In genomic region chr3L:11261456-11262082, dm6 we compare ENCODE assay signal across 1 fruit fly cellular context.
TF ChIP-seq lines count a peak whose summit lies in the region.

No protein-coding gene starts in this region.

TF ChIP-seq in whole organism, embryonic, 481 proteins besides CTCF, POLR2A, EP300 and RAD21 (continued from another document):
- no peak for TF ChIP-seq Dad (GFP tag; optimal IDR thresholded peaks at IDR 0.05; lab: Kevin White, UChicago)
- TF ChIP-seq CG13287 (GFP tag; IDR thresholded peaks at IDR 0.05; lab: Robert Waterston, UW; ENCODE audit: partially characterized antibody), result no peak
- peak; percentile 97 for TF ChIP-seq nmo (GFP tag; optimal IDR thresholded peaks at IDR 0.05; lab: Kevin White, UChicago)
- peak; percentile 34; the same call in 1 of the 3 replicates for TF ChIP-seq C15 (GFP tag; IDR thresholded peaks at IDR 0.05; lab: Robert Waterston, UW)
- peak; percentile 83 for TF ChIP-seq bcd (GFP tag; optimal IDR thresholded peaks at IDR 0.05; lab: Kevin White, UChicago)
- TF ChIP-seq CG10462 (GFP tag; optimal IDR thresholded peaks at IDR 0.05; lab: Kevin White, UChicago), result peak; percentile 69
- no peak for TF ChIP-seq Lpt (GFP tag; optimal IDR thresholded peaks at IDR 0.05; lab: Kevin White, UChicago)
- TF ChIP-seq CG17802 (tag; optimal IDR thresholded peaks at IDR 0.05; lab: Kevin White, UChicago), result peak; percentile 42
- TF ChIP-seq CG2129 (GFP tag; IDR thresholded peaks at IDR 0.05; lab: Robert Waterston, UW; ENCODE audit: partially characterized antibody), result no peak
- no peak for TF ChIP-seq zfh2 (GFP tag; optimal IDR thresholded peaks at IDR 0.05; lab: Kevin White, UChicago)
- TF ChIP-seq HmgD (GFP tag; optimal IDR thresholded peaks at IDR 0.05; lab: Kevin White, UChicago), result no peak
- peak; percentile 83 for TF ChIP-seq CG9437 (GFP tag; optimal IDR thresholded peaks at IDR 0.05; lab: Kevin White, UChicago)
- TF ChIP-seq PHDP (tag; optimal IDR thresholded peaks at IDR 0.05; lab: Kevin White, UChicago), result peak; percentile 94
- peak; percentile 83 for TF ChIP-seq ranshi (GFP tag; IDR thresholded peaks at IDR 0.05; lab: Robert Waterston, UW)
- peak; percentile 80 for TF ChIP-seq CG6813 (GFP tag; optimal IDR thresholded peaks at IDR 0.05; lab: Kevin White, UChicago)
- no peak for TF ChIP-seq repo (GFP tag; optimal IDR thresholded peaks at IDR 0.05; lab: Kevin White, UChicago)
- peak; percentile 1 for TF ChIP-seq B-H2 (GFP tag; optimal IDR thresholded peaks at IDR 0.05; lab: Kevin White, UChicago)
- TF ChIP-seq CG5180 (GFP tag; optimal IDR thresholded peaks at IDR 0.05; lab: Kevin White, UChicago), result peak; percentile 79
- no peak for TF ChIP-seq dm (GFP tag; optimal IDR thresholded peaks at IDR 0.05; lab: Kevin White, UChicago)
- peak; percentile 94 for TF ChIP-seq CG2712 (tag; optimal IDR thresholded peaks at IDR 0.05; lab: Kevin White, UChicago)
- TF ChIP-seq CG5245 (GFP tag; optimal IDR thresholded peaks at IDR 0.05; lab: Kevin White, UChicago), result peak; percentile 19
- TF ChIP-seq CrebB (tag; optimal IDR thresholded peaks at IDR 0.05; lab: Kevin White, UChicago), result peak; percentile 37
- TF ChIP-seq CG10209 (GFP tag; optimal IDR thresholded peaks at IDR 0.05; lab: Kevin White, UChicago), result peak; percentile 82
- peak; percentile 66 for TF ChIP-seq CG1529 (GFP tag; optimal IDR thresholded peaks at IDR 0.05; lab: Kevin White, UChicago)
- peak; percentile 83 for TF ChIP-seq odd (GFP tag; optimal IDR thresholded peaks at IDR 0.05; lab: Kevin White, UChicago)
- peak; percentile 21 for TF ChIP-seq HmgZ (tag; optimal IDR thresholded peaks at IDR 0.05; lab: Kevin White, UChicago)
- TF ChIP-seq zfh1 (GFP tag; IDR thresholded peaks at IDR 0.05; lab: Robert Waterston, UW), result peak; percentile 51; the same call in 2 of the 3 replicates
- TF ChIP-seq btn (GFP tag; optimal IDR thresholded peaks at IDR 0.05; lab: Kevin White, UChicago), result no peak
- TF ChIP-seq Abd-B (GFP tag; optimal IDR thresholded peaks at IDR 0.05; lab: Kevin White, UChicago), result peak; percentile 93
- TF ChIP-seq CG17612 (GFP tag; IDR thresholded peaks at IDR 0.05; lab: Robert Waterston, UW), result no peak
- peak; percentile 91 for TF ChIP-seq CG32767 (GFP tag; IDR thresholded peaks at IDR 0.05; lab: Robert Waterston, UW)
- TF ChIP-seq CG16779 (GFP tag; IDR thresholded peaks at IDR 0.05; lab: Robert Waterston, UW), result no peak
- TF ChIP-seq gsb-n (tag; optimal IDR thresholded peaks at IDR 0.05; lab: Kevin White, UChicago), result peak; percentile 88
- TF ChIP-seq wdn (GFP tag; IDR thresholded peaks at IDR 0.05; lab: Robert Waterston, UW), result peak; percentile 41; the same call in 1 of the 2 replicates
- TF ChIP-seq gt (GFP tag; IDR thresholded peaks at IDR 0.05; lab: Robert Waterston, UW), result peak; percentile 78
- no peak for TF ChIP-seq emc (GFP tag; optimal IDR thresholded peaks at IDR 0.05; lab: Kevin White, UChicago)
- TF ChIP-seq Eip74EF (GFP tag; optimal IDR thresholded peaks at IDR 0.05; lab: Kevin White, UChicago), result peak in 1 of 2 experiments; percentile 95
- TF ChIP-seq CG13775 (GFP tag; optimal IDR thresholded peaks at IDR 0.05; lab: Kevin White, UChicago), result peak; percentile 69
- TF ChIP-seq vvl (GFP tag; IDR thresholded peaks at IDR 0.05; lab: Robert Waterston, UW), result peak; percentile 93
- TF ChIP-seq CG11093 (GFP tag; IDR thresholded peaks at IDR 0.05; lab: Robert Waterston, UW), result peak; percentile 56; the same call in 2 of the 3 replicates
- peak in 1 of 2 experiments; percentile 44 for TF ChIP-seq tll (GFP tag; optimal IDR thresholded peaks at IDR 0.05; lab: Kevin White, UChicago)
- peak; percentile 20 for TF ChIP-seq CG12071 (GFP tag; optimal IDR thresholded peaks at IDR 0.05; lab: Kevin White, UChicago)
- TF ChIP-seq gce (GFP tag; IDR thresholded peaks at IDR 0.05; lab: Robert Waterston, UW), result 0 out of 3 replicates have a peak, but pooled peaks have one; percentile 59
- TF ChIP-seq pita (GFP tag; optimal IDR thresholded peaks at IDR 0.05; lab: Kevin White, UChicago), result no peak
- TF ChIP-seq crc (GFP tag; optimal IDR thresholded peaks at IDR 0.05; lab: Kevin White, UChicago), result no peak
- no peak for TF ChIP-seq Sry-δ (GFP tag; optimal IDR thresholded peaks at IDR 0.05; lab: Kevin White, UChicago)
- peak; percentile 84 for TF ChIP-seq salm (tag; optimal IDR thresholded peaks at IDR 0.05; lab: Kevin White, UChicago)
- TF ChIP-seq h (optimal IDR thresholded peaks at IDR 0.05; lab: Kevin White, UChicago), result no peak
- TF ChIP-seq pan (optimal IDR thresholded peaks at IDR 0.05; lab: Kevin White, UChicago), result no peak
- TF ChIP-seq pan (GFP tag; optimal IDR thresholded peaks at IDR 0.05 in 1 of 2, IDR thresholded peaks at IDR 0.05 in 1 of 2), result peak in 1 of 2 experiments; percentile 92
- peak in 1 of 2 experiments; percentile 31 for TF ChIP-seq crp (GFP tag; optimal IDR thresholded peaks at IDR 0.05; lab: Kevin White, UChicago)
- peak; percentile 80 for TF ChIP-seq B-H1 (GFP tag; IDR thresholded peaks at IDR 0.05; lab: Robert Waterston, UW)
- no peak for TF ChIP-seq slp2 (GFP tag; optimal IDR thresholded peaks at IDR 0.05; lab: Kevin White, UChicago)
- no peak for TF ChIP-seq unc-4 (GFP tag; IDR thresholded peaks at IDR 0.05; lab: Robert Waterston, UW; ENCODE audit: partially characterized antibody)
- no peak for TF ChIP-seq Scr (GFP tag; IDR thresholded peaks at IDR 0.05; lab: Robert Waterston, UW; ENCODE audit: partially characterized antibody)
- no peak for TF ChIP-seq ems (GFP tag; optimal IDR thresholded peaks at IDR 0.05; lab: Kevin White, UChicago)
- TF ChIP-seq Ets65A (GFP tag; lab: Kevin White, UChicago), result no peak
- no peak for TF ChIP-seq hth (optimal IDR thresholded peaks at IDR 0.05; lab: Kevin White, UChicago)
- TF ChIP-seq CG6689 (GFP tag; IDR thresholded peaks at IDR 0.05; lab: Robert Waterston, UW), result peak; percentile 93
- peak; percentile 58 to 93 for TF ChIP-seq bsh (GFP tag; optimal IDR thresholded peaks at IDR 0.05; lab: Kevin White, UChicago)
- TF ChIP-seq lmd (GFP tag; IDR thresholded peaks at IDR 0.05; lab: Robert Waterston, UW), result peak; percentile 88
- peak; percentile 96; the same call in 1 of the 2 replicates for TF ChIP-seq CG11696 (GFP tag; IDR thresholded peaks at IDR 0.05; lab: Robert Waterston, UW)
- peak; percentile 51; the same call in 2 of the 3 replicates for TF ChIP-seq jigr1 (GFP tag; IDR thresholded peaks at IDR 0.05; lab: Robert Waterston, UW)
- TF ChIP-seq Nf-YB (GFP tag; optimal IDR thresholded peaks at IDR 0.05; lab: Kevin White, UChicago), result peak; percentile 74
- TF ChIP-seq dmrt11E (tag; optimal IDR thresholded peaks at IDR 0.05; lab: Kevin White, UChicago), result peak; percentile 95
- peak; percentile 94 for TF ChIP-seq Ssrp (tag; optimal IDR thresholded peaks at IDR 0.05; lab: Kevin White, UChicago)
- TF ChIP-seq CG7271 (tag; optimal IDR thresholded peaks at IDR 0.05; lab: Kevin White, UChicago), result peak; percentile 52
- peak; percentile 93 for TF ChIP-seq Ptx1 (GFP tag; IDR thresholded peaks at IDR 0.05; lab: Robert Waterston, UW)
- no peak for TF ChIP-seq CG11398 (GFP tag; optimal IDR thresholded peaks at IDR 0.05; lab: Kevin White, UChicago)
- TF ChIP-seq Xbp1 (GFP tag; optimal IDR thresholded peaks at IDR 0.05; lab: Kevin White, UChicago), result peak; percentile 77
- TF ChIP-seq pho (GFP tag; optimal IDR thresholded peaks at IDR 0.05; lab: Kevin White, UChicago), result no peak
- peak; percentile 66; the same call in 1 of the 2 replicates for TF ChIP-seq CG14014 (GFP tag; IDR thresholded peaks at IDR 0.05; lab: Robert Waterston, UW)
- peak; percentile 83 for TF ChIP-seq twi (tag; optimal IDR thresholded peaks at IDR 0.05; lab: Kevin White, UChicago)
- no peak for TF ChIP-seq pum (GFP tag; optimal IDR thresholded peaks at IDR 0.05; lab: Kevin White, UChicago)
- TF ChIP-seq CG13624 (GFP tag; optimal IDR thresholded peaks at IDR 0.05; lab: Kevin White, UChicago), result no peak
- TF ChIP-seq usp (GFP tag; optimal IDR thresholded peaks at IDR 0.05; lab: Kevin White, UChicago), result no peak
- peak in 1 of 3 experiments; percentile 94 for TF ChIP-seq lola (GFP tag; optimal IDR thresholded peaks at IDR 0.05; lab: Kevin White, UChicago)
- no peak for TF ChIP-seq Trl (optimal IDR thresholded peaks at IDR 0.05; lab: Kevin White, UChicago)
- TF ChIP-seq Trl (GFP tag; optimal IDR thresholded peaks at IDR 0.05; lab: Kevin White, UChicago), result no peak
- peak; percentile 88 for TF ChIP-seq CG8388 (GFP tag; optimal IDR thresholded peaks at IDR 0.05; lab: Kevin White, UChicago)
- TF ChIP-seq chn (GFP tag; optimal IDR thresholded peaks at IDR 0.05; lab: Kevin White, UChicago), result no peak
- TF ChIP-seq CG4730 (GFP tag; IDR thresholded peaks at IDR 0.05; lab: Robert Waterston, UW), result peak; percentile 83
- no peak for TF ChIP-seq NFAT (GFP tag; IDR thresholded peaks at IDR 0.05; lab: Robert Waterston, UW)
- TF ChIP-seq Poxn (GFP tag; IDR thresholded peaks at IDR 0.05; lab: Robert Waterston, UW), result no peak
- TF ChIP-seq phol (tag; optimal IDR thresholded peaks at IDR 0.05; lab: Kevin White, UChicago), result peak; percentile 92
- TF ChIP-seq zen2 (GFP tag; IDR thresholded peaks at IDR 0.05; lab: Robert Waterston, UW; ENCODE audit: partially characterized antibody), result no peak
- no peak for TF ChIP-seq shn (GFP tag; optimal IDR thresholded peaks at IDR 0.05; lab: Kevin White, UChicago)
- TF ChIP-seq CG8089 (GFP tag; optimal IDR thresholded peaks at IDR 0.05; lab: Kevin White, UChicago), result no peak
- peak; percentile 86 for TF ChIP-seq Spps (tag; optimal IDR thresholded peaks at IDR 0.05; lab: Kevin White, UChicago)
- no peak for TF ChIP-seq Bteb2 (GFP tag; optimal IDR thresholded peaks at IDR 0.05; lab: Kevin White, UChicago)
- TF ChIP-seq CG6272 (GFP tag; IDR thresholded peaks at IDR 0.05; lab: Robert Waterston, UW), result peak; percentile 46; the same call in 1 of the 2 replicates
- no peak for TF ChIP-seq Atf3 (GFP tag; optimal IDR thresholded peaks at IDR 0.05; lab: Kevin White, UChicago)
- peak; percentile 53; the same call in 1 of the 3 replicates for TF ChIP-seq Optix (GFP tag; IDR thresholded peaks at IDR 0.05; lab: Robert Waterston, UW)
- no peak for TF ChIP-seq aop (GFP tag; IDR thresholded peaks at IDR 0.05; lab: Robert Waterston, UW)
- TF ChIP-seq CG11504 (tag; optimal IDR thresholded peaks at IDR 0.05; lab: Kevin White, UChicago), result peak; percentile 96
- peak; percentile 58 for TF ChIP-seq al (GFP tag; IDR thresholded peaks at IDR 0.05; lab: Robert Waterston, UW)
- TF ChIP-seq CG15269 (tag; optimal IDR thresholded peaks at IDR 0.05; lab: Kevin White, UChicago), result peak; percentile 94
- TF ChIP-seq eve (GFP tag; optimal IDR thresholded peaks at IDR 0.05; lab: Kevin White, UChicago), result peak in 1 of 2 experiments; percentile 74
- TF ChIP-seq br (optimal IDR thresholded peaks at IDR 0.05; lab: Kevin White, UChicago), result no peak
- TF ChIP-seq CG4820 (GFP tag; optimal IDR thresholded peaks at IDR 0.05; lab: Kevin White, UChicago), result peak; percentile 74
- TF ChIP-seq az2 (GFP tag; optimal IDR thresholded peaks at IDR 0.05; lab: Kevin White, UChicago), result peak; percentile 73
- peak; percentile 95 for TF ChIP-seq CG15479 (GFP tag; optimal IDR thresholded peaks at IDR 0.05; lab: Kevin White, UChicago)
- TF ChIP-seq CG43689 (GFP tag; IDR thresholded peaks at IDR 0.05; lab: Robert Waterston, UW), result peak; percentile 62
- peak; percentile 71 for TF ChIP-seq CG1602 (GFP tag; optimal IDR thresholded peaks at IDR 0.05; lab: Kevin White, UChicago)
- peak; percentile 59 for TF ChIP-seq zen (tag; optimal IDR thresholded peaks at IDR 0.05; lab: Kevin White, UChicago)
- TF ChIP-seq H2.0 (GFP tag; IDR thresholded peaks at IDR 0.05; lab: Robert Waterston, UW), result peak; percentile 68; the same call in 1 of the 2 replicates
- TF ChIP-seq rib (GFP tag; IDR thresholded peaks at IDR 0.05; lab: Robert Waterston, UW), result no peak
- TF ChIP-seq D19A (tag; optimal IDR thresholded peaks at IDR 0.05; lab: Kevin White, UChicago), result peak; percentile 92
- TF ChIP-seq dan (GFP tag; IDR thresholded peaks at IDR 0.05; lab: Robert Waterston, UW), result peak; percentile 44; the same call in 1 of the 2 replicates
- TF ChIP-seq Bdp1 (GFP tag; optimal IDR thresholded peaks at IDR 0.05; lab: Kevin White, UChicago), result no peak
